Fruit fly (Drosophila melanogaster) Kc167 (cell line): Measurements from ENCODE around the gene CG12773.

Source experiments
- h ChIP-seq: fragments of >200 bp; optimal IDR thresholded peaks from 3 replicates; lab custom pipeline; 2018; ENCODE audit warnings: missing external identifiers
- psq ChIP-seq: fragments of >200 bp; optimal IDR thresholded peaks from 2 replicates; lab custom pipeline; 2017; ENCODE audit warnings: missing external identifiers

DNA sequence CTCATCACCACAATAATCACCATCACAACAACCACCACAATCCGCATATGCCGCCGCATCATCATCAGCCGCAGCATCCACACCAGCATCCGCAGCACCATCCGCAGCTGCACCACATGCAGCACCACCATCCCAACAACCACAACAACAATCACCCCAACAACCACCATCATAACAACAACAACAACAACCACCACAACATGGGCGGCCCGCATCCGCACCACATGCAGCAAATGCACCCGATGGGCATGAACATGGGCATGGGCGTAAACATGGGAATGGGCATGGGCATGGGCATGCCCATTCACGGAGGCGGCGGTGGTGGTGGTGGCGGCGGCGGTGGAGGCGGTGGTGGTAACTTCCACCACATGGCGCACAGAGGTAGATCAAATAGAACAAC lies 18.9 kb upstream of the CG12773 start:
- TF ChIP-seq psq (lab: Kevin White, UChicago), result no peak
- TF ChIP-seq h (lab: Kevin White, UChicago), result no peak
